Fruit fly (Drosophila melanogaster) Kc167 (cell line): Measurements from ENCODE around the gene hmw.

ENCODE experiments used
- Myc ChIP-seq: fragments of >200 bp; optimal IDR thresholded peaks from 2 replicates; lab custom pipeline; 2017; ENCODE audit warnings: missing external identifiers
- Sin3A ChIP-seq: fragments of >200 bp; optimal IDR thresholded peaks from 2 replicates; lab custom pipeline; 2018; ENCODE audit warnings: missing external identifiers
- h ChIP-seq: fragments of >200 bp; optimal IDR thresholded peaks from 3 replicates; lab custom pipeline; 2018; ENCODE audit warnings: missing external identifiers
- insv ChIP-seq: fragments of >200 bp; optimal IDR thresholded peaks from 3 replicates; lab custom pipeline; 2018; ENCODE audit warnings: missing external identifiers
- psq ChIP-seq: fragments of >200 bp; optimal IDR thresholded peaks from 2 replicates; lab custom pipeline; 2017; ENCODE audit warnings: missing external identifiers
- ttk ChIP-seq: sonication (Bioruptor generic); optimal IDR thresholded peaks from 2 replicates; lab custom pipeline; 2017; ENCODE audit warnings: missing external identifiers

The hmw gene

dm6 chr3R:18397834-18398378 is 36.1 kb downstream of the hmw start:
- TF ChIP-seq Sin3A (lab: Kevin White, UChicago), result no peak
- no peak for TF ChIP-seq psq (lab: Kevin White, UChicago)
- no peak for TF ChIP-seq ttk (lab: Kevin White, UChicago)
- TF ChIP-seq Myc (lab: Kevin White, UChicago), result no peak
- TF ChIP-seq insv (lab: Kevin White, UChicago), result no peak
- TF ChIP-seq h, result no peak

- TF ChIP-seq psq (lab: Kevin White, UChicago) (peak; percentile 3), Sin3A (lab: Kevin White, UChicago) (no peak)
Observed at dm6 chr3R:18398460-18398901, 36.7 kb downstream of the hmw start.

DNA sequence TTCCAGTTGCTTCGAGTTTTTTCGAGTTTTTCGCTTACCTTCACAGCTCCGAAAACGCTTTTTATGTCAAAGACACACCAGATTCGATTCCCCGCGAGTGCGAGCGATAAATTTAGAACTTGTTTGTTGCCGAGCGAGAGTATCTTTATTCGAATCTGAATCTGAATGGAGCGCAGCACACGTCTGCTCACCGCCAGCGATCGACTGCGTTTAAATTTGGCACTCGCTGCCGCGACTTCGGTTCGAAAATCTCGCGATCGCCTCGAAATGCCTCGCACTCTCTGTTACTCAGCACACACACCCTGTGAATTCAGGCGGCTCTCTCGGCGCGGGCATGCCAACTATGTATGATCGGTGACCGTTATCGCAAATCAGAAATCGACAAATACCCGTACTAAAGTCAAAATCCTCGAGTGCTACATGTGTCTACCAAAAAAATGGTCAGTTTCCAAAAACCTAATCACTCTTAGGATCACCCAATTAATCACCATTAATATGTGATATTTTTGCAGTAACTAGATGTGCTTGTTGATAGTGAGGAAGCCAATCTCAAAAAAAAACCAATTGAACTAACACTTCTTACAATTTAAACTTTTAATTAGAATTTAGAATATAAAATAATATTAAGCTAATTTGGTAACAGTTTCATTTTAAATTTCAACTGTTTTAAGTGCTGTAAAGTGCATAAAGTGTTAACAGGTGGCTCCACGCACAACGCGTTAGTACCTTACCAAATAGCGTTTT is 37.3 kb downstream of the hmw start, which contains the start of gene Vha100-2:
TSS of gene Vha100-2 (minus strand) at position 216 of the 744 bp plus-strand sequence.
- TF ChIP-seq h, result no peak
- no peak for TF ChIP-seq insv (lab: Kevin White, UChicago)
- no peak for TF ChIP-seq ttk (lab: Kevin White, UChicago)
- TF ChIP-seq psq (lab: Kevin White, UChicago), result no peak
- no peak for TF ChIP-seq Myc (lab: Kevin White, UChicago)
- no peak for TF ChIP-seq Sin3A (lab: Kevin White, UChicago)

dm6 chr3R:18399698-18400020 is 37.9 kb downstream of the hmw start:
- TF ChIP-seq Myc (lab: Kevin White, UChicago), result no peak
- TF ChIP-seq psq (lab: Kevin White, UChicago), result no peak
- TF ChIP-seq h, result no peak
- no peak for TF ChIP-seq insv (lab: Kevin White, UChicago)
- no peak for TF ChIP-seq ttk (lab: Kevin White, UChicago)
- TF ChIP-seq Sin3A (lab: Kevin White, UChicago), result no peak

DNA sequence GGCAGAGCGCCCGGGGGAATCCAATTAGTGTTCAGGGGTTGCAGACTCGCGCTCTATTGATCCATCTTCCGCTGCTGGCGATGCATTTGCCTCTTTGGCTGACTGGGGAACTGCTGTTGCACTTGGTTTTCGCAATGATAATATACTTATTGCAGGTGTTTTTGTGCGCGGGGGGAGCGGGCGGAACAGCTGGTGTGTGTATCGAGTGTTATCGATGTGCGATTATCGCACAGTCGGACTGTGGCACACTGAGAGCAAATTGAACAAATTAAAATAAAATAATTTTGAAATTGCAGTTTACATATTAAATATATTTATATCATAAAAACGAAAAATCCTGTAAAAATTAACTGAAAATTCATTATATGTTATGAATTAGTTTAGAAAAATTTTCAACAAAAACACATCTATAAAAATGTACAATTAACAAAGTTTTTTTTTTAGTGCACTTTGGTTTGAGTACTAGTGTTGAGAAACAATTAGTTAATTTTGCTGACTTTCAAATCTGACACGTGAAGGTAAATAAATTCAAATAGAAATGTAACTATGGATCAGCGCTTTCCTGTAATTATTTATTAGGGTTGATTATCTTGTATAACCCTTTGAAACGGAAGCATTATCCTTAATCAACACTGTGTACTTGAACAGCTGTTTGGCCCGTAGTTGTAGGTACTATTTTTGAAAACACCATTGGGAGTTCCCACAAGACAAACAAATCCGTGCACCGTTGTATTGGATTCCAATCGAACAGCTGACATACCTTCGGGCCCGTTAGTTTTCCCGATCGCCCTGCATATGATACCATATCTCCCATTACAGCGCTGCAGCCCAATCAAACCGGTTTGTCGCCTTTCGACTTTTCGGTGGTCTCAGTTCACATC is 41.0 kb downstream of the hmw start, which contains the start of the genes Wdr37 and koko:
TSS of gene Wdr37 (minus strand) at position 168 of the 881 bp plus-strand sequence.
TSS of gene koko (plus strand) at position 478 of the 881 bp plus-strand sequence.
- TF ChIP-seq ttk (lab: Kevin White, UChicago) (no peak), h (no peak)

- no peak for TF ChIP-seq h
- TF ChIP-seq Sin3A (lab: Kevin White, UChicago), result no peak
- TF ChIP-seq psq (lab: Kevin White, UChicago), result no peak
- TF ChIP-seq Myc (lab: Kevin White, UChicago), result no peak
- no peak for TF ChIP-seq ttk (lab: Kevin White, UChicago)
- no peak for TF ChIP-seq insv (lab: Kevin White, UChicago)
Observed at dm6 chr3R:18404713-18405112, 42.9 kb downstream of the hmw start, which contains the start of gene CG7685. TSS of gene CG7685 (plus strand) at chr3R:18404940.

DNA sequence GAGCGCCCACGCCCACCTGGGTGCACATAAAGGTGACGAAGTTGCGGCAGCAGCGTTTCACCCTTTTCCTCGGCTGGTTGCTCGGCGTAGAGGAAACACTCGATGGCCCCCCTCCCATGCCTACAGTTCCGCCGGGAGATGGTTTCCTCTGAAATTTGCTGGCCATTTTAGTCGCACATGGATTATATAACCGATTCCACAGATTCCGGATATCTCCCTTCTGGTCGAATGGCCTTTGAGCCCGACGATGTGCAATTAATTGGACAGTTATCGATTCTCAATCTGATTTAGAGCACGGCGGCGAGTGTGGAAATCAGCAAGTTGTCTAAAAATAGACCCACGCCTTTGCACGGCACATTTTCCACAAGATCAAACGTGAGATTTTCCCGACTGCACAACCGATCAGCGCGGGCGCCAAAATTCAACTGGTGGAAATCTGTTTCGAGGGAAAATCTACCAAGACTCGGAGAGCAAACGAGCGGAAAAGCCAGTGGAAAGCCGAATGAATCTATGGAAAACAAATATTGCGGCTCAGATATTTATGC is 49.5 kb downstream of the hmw start, which contains the start of gene CG10864:
TSS of gene CG10864 (minus strand) at position 427 of the 545 bp plus-strand sequence.
- TF ChIP-seq psq (lab: Kevin White, UChicago), result no peak
- no peak for TF ChIP-seq Myc (lab: Kevin White, UChicago)
- no peak for TF ChIP-seq Sin3A (lab: Kevin White, UChicago)
- no peak for TF ChIP-seq ttk (lab: Kevin White, UChicago)
- TF ChIP-seq h, result no peak
- TF ChIP-seq insv (lab: Kevin White, UChicago), result no peak

DNA sequence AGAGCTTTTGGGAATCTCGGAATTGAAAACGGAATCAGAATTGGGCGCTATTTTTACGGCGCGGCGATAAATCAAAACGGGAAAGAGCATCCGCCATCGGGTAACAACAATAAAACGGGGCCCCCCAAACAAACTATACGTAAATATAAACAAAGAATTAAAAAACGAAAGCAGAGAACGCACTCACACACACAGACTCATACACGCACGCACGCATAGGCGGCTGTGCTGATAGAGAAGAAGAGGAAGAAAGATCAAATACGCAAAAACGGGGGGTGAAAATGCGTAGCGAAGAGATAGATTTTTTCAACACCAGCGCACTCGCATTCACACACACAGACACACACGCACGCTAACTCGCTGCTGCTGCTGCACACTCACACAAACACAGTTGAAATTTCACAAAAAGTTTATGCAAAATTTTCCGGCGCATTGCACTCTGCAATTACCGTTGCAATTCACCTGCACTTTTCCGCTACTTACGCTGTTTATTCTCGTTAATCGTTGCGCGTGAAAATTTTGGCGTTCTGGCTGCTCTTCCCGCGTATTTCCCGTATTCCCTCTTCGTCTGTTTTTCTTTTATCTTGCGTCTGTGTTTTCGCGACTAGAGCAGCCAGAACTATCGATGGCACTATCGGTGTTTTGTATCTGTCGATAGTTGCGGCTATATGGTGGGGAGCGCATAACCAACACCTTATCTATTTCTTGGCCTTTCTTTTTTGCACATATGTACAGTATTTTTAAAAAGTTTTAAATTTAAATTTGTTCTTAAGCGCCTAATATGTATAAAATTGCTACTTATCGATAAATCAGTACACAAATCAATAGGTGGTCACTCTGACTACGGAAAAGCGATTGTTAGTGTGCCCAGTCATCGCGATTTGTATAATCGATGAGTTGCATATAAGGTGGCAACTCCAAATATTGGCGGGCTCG is 50.8 kb downstream of the hmw start, which contains the start of gene CG31122:
TSS of gene CG31122 (minus strand) at position 596 of the 936 bp plus-strand sequence.
- peak; percentile 64 for TF ChIP-seq psq (lab: Kevin White, UChicago)
- no peak for TF ChIP-seq ttk (lab: Kevin White, UChicago)
